Fruit fly (Drosophila melanogaster): Measurements from ENCODE around the gene CG12316.

CG12316 gene

dm6 chr3L:15174086-15174485, 37.4 kb upstream of the CG12316 start (continued):
- no peak for TF ChIP-seq CG10565 (GFP tag; optimal IDR thresholded peaks at IDR 0.05)
- no peak for TF ChIP-seq CG8281 (tag; optimal IDR thresholded peaks at IDR 0.05)
- no peak for TF ChIP-seq dimm (GFP tag; IDR thresholded peaks at IDR 0.05)
- TF ChIP-seq crol (GFP tag; IDR thresholded peaks at IDR 0.05): no peak
- TF ChIP-seq dmrt99B (tag; optimal IDR thresholded peaks at IDR 0.05): peak; percentile 20
- no peak for TF ChIP-seq nau (GFP tag; optimal IDR thresholded peaks at IDR 0.05)
- 0 out of 2 replicates have a peak, but pooled peaks have one; percentile 14 for TF ChIP-seq CG31441 (GFP tag; IDR thresholded peaks at IDR 0.05)
- no peak for TF ChIP-seq CG5245 (GFP tag; optimal IDR thresholded peaks at IDR 0.05)
- TF ChIP-seq da (GFP tag; optimal IDR thresholded peaks at IDR 0.05): no peak
- no peak for TF ChIP-seq fd102C (GFP tag; optimal IDR thresholded peaks at IDR 0.05)
- TF ChIP-seq CG10543 (GFP tag; optimal IDR thresholded peaks at IDR 0.05): no peak
- TF ChIP-seq MTF-1 (GFP tag; optimal IDR thresholded peaks at IDR 0.05; ENCODE audit: borderline replicate concordance): no peak
- no peak for TF ChIP-seq pum (GFP tag; optimal IDR thresholded peaks at IDR 0.05)
- no peak for TF ChIP-seq CG15269 (tag; optimal IDR thresholded peaks at IDR 0.05)
- no peak for TF ChIP-seq CG12769 (tag; optimal IDR thresholded peaks at IDR 0.05)
- no peak for TF ChIP-seq Hey (tag; optimal IDR thresholded peaks at IDR 0.05)
- TF ChIP-seq tup (GFP tag; optimal IDR thresholded peaks at IDR 0.05): no peak
- no peak for TF ChIP-seq CG9215 (GFP tag; IDR thresholded peaks at IDR 0.05)
- no peak for TF ChIP-seq CG7372 (GFP tag; IDR thresholded peaks at IDR 0.05)
- TF ChIP-seq gcm (GFP tag; optimal IDR thresholded peaks at IDR 0.05): no peak
- peak; percentile 47 for TF ChIP-seq CG10979 (tag; optimal IDR thresholded peaks at IDR 0.05)
- TF ChIP-seq peb (GFP tag; IDR thresholded peaks at IDR 0.05): no peak
- no peak for TF ChIP-seq ci (GFP tag; IDR thresholded peaks at IDR 0.05)
- no peak for TF ChIP-seq repo (GFP tag; optimal IDR thresholded peaks at IDR 0.05)
- no peak for TF ChIP-seq Rx (GFP tag; IDR thresholded peaks at IDR 0.05)
- TF ChIP-seq tx (GFP tag; optimal IDR thresholded peaks at IDR 0.05): no peak
- TF ChIP-seq D19A (tag; optimal IDR thresholded peaks at IDR 0.05): peak; percentile 24
- TF ChIP-seq phol (tag; optimal IDR thresholded peaks at IDR 0.05): peak; percentile 38
- no peak for TF ChIP-seq CG42726 (GFP tag; IDR thresholded peaks at IDR 0.05; ENCODE audit: partially characterized antibody)
- TF ChIP-seq Blimp-1 (GFP tag; optimal IDR thresholded peaks at IDR 0.05): no peak
- no peak for TF ChIP-seq NC2β (GFP tag; optimal IDR thresholded peaks at IDR 0.05)
- no peak for TF ChIP-seq Fer2 (tag; optimal IDR thresholded peaks at IDR 0.05)
- TF ChIP-seq CG10267 (tag; optimal IDR thresholded peaks at IDR 0.05): peak; percentile 2
- TF ChIP-seq CG18764 (GFP tag; optimal IDR thresholded peaks at IDR 0.05): no peak
- no peak for TF ChIP-seq E2f2 (GFP tag; IDR thresholded peaks at IDR 0.05)
- no peak for TF ChIP-seq CG1233 (GFP tag; optimal IDR thresholded peaks at IDR 0.05)
- TF ChIP-seq CG1529 (GFP tag; optimal IDR thresholded peaks at IDR 0.05): no peak
- no peak for TF ChIP-seq fd96Cb (tag; optimal IDR thresholded peaks at IDR 0.05)
- TF ChIP-seq Dfd (GFP tag; optimal IDR thresholded peaks at IDR 0.05): no peak
- no peak for TF ChIP-seq pros (GFP tag; optimal IDR thresholded peaks at IDR 0.05)
- TF ChIP-seq Side (GFP tag; optimal IDR thresholded peaks at IDR 0.05): no peak
- TF ChIP-seq CG7556 (GFP tag; optimal IDR thresholded peaks at IDR 0.05): no peak
- TF ChIP-seq lola (GFP tag; optimal IDR thresholded peaks at IDR 0.05): peak in 1 of 3 experiments; percentile 9
- TF ChIP-seq org-1 (GFP tag; optimal IDR thresholded peaks at IDR 0.05): no peak
- TF ChIP-seq dmrt11E (tag; optimal IDR thresholded peaks at IDR 0.05): peak; percentile 39
- TF ChIP-seq bab2 (GFP tag; optimal IDR thresholded peaks at IDR 0.05): no peak
- TF ChIP-seq jing (GFP tag; optimal IDR thresholded peaks at IDR 0.05): no peak
- no peak for TF ChIP-seq toy (GFP tag; IDR thresholded peaks at IDR 0.05)
- no peak for TF ChIP-seq CG13296 (GFP tag; optimal IDR thresholded peaks at IDR 0.05)
- TF ChIP-seq luna (GFP tag; optimal IDR thresholded peaks at IDR 0.05): no peak
- 0 out of 2 replicates have a peak, but pooled peaks have one; percentile 19 for TF ChIP-seq Xrp1 (GFP tag; IDR thresholded peaks at IDR 0.05)
